Worm (Caenorhabditis elegans): ENCODE measurements around the gene dcar-1.

- TF ChIP-seq hlh-30 (tag; optimal IDR thresholded peaks at IDR 0.05; ENCODE audit: insufficient read depth) (no peak), ceh-22 (tag; optimal IDR thresholded peaks at IDR 0.05) (no peak)
These were observed 34.8 kb downstream of the dcar-1 start for ce11 chrV:17944849-17945452.
